Fruit fly (Drosophila melanogaster): Measurements from ENCODE around the gene Oga.

- TF ChIP-seq kay (GFP tag; ENCODE audit: borderline replicate concordance) (no peak), Clk (GFP tag; optimal IDR thresholded peaks at IDR 0.05) (no peak), Crg-1 (GFP tag; optimal IDR thresholded peaks at IDR 0.05) (no peak), CG1620 (GFP tag; optimal IDR thresholded peaks at IDR 0.05) (no peak), Mnt (GFP tag; optimal IDR thresholded peaks at IDR 0.05) (no peak), Hr96 (GFP tag; optimal IDR thresholded peaks at IDR 0.05) (no peak), bab1 (GFP tag; optimal IDR thresholded peaks at IDR 0.05) (no peak)
Measured at dm6 chr3R:21215290-21215689, 3.6 kb upstream of the Oga start.

All from whole organism, adult.